Worm (Caenorhabditis elegans) whole organism, L3 larva: ENCODE results near the gene cnc-11.

Experiments
- aly-2 ChIP-seq: fragments of 150-350 bp; optimal IDR thresholded peaks from 2 replicates; lab custom pipeline; 2014; ENCODE audit warnings: missing biosample characterization, missing genetic modification characterization
- ama-1 ChIP-seq: fragments of 150-350 bp; optimal IDR thresholded peaks from 2 replicates; lab custom pipeline; 2018
- ceh-9 ChIP-seq: sonication (generic microtip); optimal IDR thresholded peaks from 2 replicates; lab custom pipeline; 2018; ENCODE audit warnings: missing biosample characterization, missing genetic modification characterization
- daf-12 ChIP-seq: fragments of 150-350 bp; optimal IDR thresholded peaks from 2 replicates; lab custom pipeline; 2014; ENCODE audit warnings: missing biosample characterization, missing genetic modification reagents, missing genetic modification characterization
- egl-27 ChIP-seq: sonication (generic microtip); optimal IDR thresholded peaks from 4 replicates; lab custom pipeline; 2017; ENCODE audit warnings: missing biosample characterization, missing genetic modification reagents, missing genetic modification characterization
- eor-1 ChIP-seq, 2 experiments: fragments of 150-350 bp; optimal IDR thresholded peaks; 2 replicates each; lab custom pipeline; 2014 to 2018; ENCODE audit warnings: missing biosample characterization in 2 of 2, missing genetic modification characterization in 2 of 2
- fos-1 ChIP-seq: fragments of 150-350 bp; optimal IDR thresholded peaks from 2 replicates; lab custom pipeline; 2014; ENCODE audit warnings: missing biosample characterization, missing genetic modification characterization
- hmg-11 ChIP-seq: sonication (generic microtip); optimal IDR thresholded peaks from 2 replicates; lab custom pipeline; 2016; ENCODE audit warnings: missing genetic modification characterization, missing compliant biosample characterization
- lin-15B ChIP-seq: fragments of 150-350 bp; optimal IDR thresholded peaks from 2 replicates; lab custom pipeline; 2014; ENCODE audit warnings: missing biosample characterization, missing genetic modification characterization
- lin-39 ChIP-seq: fragments of 150-350 bp; optimal IDR thresholded peaks from 2 replicates; lab custom pipeline; 2018; ENCODE audit warnings: missing biosample characterization, missing genetic modification reagents, missing genetic modification characterization
- lsy-12 ChIP-seq: sonication (generic microtip); optimal IDR thresholded peaks from 2 replicates; lab custom pipeline; 2016; ENCODE audit warnings: mild to moderate bottlenecking, missing genetic modification characterization, missing compliant biosample characterization
- nhr-11 ChIP-seq: fragments of 150-350 bp; optimal IDR thresholded peaks from 2 replicates; lab custom pipeline; 2014; ENCODE audit warnings: missing biosample characterization, missing genetic modification characterization
- nhr-23 ChIP-seq: fragments of 150-350 bp; optimal IDR thresholded peaks from 2 replicates; lab custom pipeline; 2014; ENCODE audit warnings: missing biosample characterization, missing genetic modification reagents, missing genetic modification characterization
- nhr-67 ChIP-seq: fragments of 150-350 bp; optimal IDR thresholded peaks from 2 replicates; lab custom pipeline; 2014; ENCODE audit warnings: missing biosample characterization, missing genetic modification characterization
- nhr-77 ChIP-seq: fragments of 150-350 bp; optimal IDR thresholded peaks from 2 replicates; lab custom pipeline; 2014; ENCODE audit warnings: missing biosample characterization, missing genetic modification characterization
- sea-2 ChIP-seq: fragments of 150-350 bp; sonication (generic microtip); optimal IDR thresholded peaks from 4 replicates; lab custom pipeline; 2014; ENCODE audit warnings: missing biosample characterization, missing genetic modification reagents, missing genetic modification characterization
- snpc-4 ChIP-seq: fragments of 150-350 bp; optimal IDR thresholded peaks from 2 replicates; lab custom pipeline; 2014; ENCODE audit warnings: missing biosample characterization, missing genetic modification characterization
- tbx-2 ChIP-seq: sonication (generic microtip); optimal IDR thresholded peaks from 2 replicates; lab custom pipeline; 2016; ENCODE audit warnings: mild to moderate bottlenecking, missing genetic modification characterization, missing compliant biosample characterization
- ztf-4 ChIP-seq: fragments of 150-350 bp; optimal IDR thresholded peaks from 2 replicates; lab custom pipeline; 2014; ENCODE audit warnings: missing biosample characterization, missing genetic modification characterization

Gene cnc-11

DNA sequence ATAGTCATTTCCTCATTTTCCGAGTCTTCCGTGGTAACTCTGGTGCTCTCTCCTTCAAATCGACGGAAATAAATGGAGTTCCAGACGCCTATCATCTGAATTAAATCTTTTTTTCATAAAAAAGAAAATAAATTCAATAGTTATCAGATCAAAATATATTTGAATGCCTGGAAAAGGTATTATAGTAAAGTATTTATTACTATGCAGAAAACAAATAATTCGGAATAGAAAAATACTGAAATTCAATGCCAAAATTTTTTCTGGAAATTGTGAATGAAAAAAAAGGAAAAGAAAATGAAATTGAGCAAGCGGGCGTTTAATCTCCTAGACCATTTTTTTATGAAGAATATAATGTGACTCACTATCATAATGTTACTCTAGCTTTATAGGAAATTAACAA lies 49.4 kb downstream of the cnc-11 start, which contains the start of gene C38C3.6:
TSS of gene C38C3.6 (minus strand) at position 101 of the 400 bp plus-strand sequence.
- TF ChIP-seq nhr-77 (no peak), lin-15B (tag; lab: Kevin White, UChicago) (no peak), nhr-23 (tag; lab: Kevin White, UChicago) (no peak), nhr-67 (tag; lab: Kevin White, UChicago) (no peak), hmg-11 (tag; lab: Kevin White, UChicago) (no peak), sea-2 (GFP tag; lab: Kevin White, UChicago) (no peak), lin-39 (tag; lab: Kevin White, UChicago) (no peak), ama-1 (lab: Kevin White, UChicago) (no peak), aly-2 (no peak), egl-27 (tag; lab: Kevin White, UChicago) (no peak), tbx-2 (no peak), lsy-12 (tag; lab: Kevin White, UChicago) (no peak), daf-12 (tag; lab: Kevin White, UChicago) (no peak), ztf-4 (tag; lab: Kevin White, UChicago) (no peak), fos-1 (tag; lab: Kevin White, UChicago) (no peak), ceh-9 (no peak), eor-1 (tag; optimal IDR thresholded peaks at IDR 0.05; lab: Kevin White, UChicago) (no peak), nhr-11 (tag; lab: Kevin White, UChicago) (no peak), snpc-4 (tag; lab: Kevin White, UChicago) (no peak)
